Fruit fly (Drosophila melanogaster): ENCODE measurements around the gene CG7049.

Gene CG7049

DNA sequence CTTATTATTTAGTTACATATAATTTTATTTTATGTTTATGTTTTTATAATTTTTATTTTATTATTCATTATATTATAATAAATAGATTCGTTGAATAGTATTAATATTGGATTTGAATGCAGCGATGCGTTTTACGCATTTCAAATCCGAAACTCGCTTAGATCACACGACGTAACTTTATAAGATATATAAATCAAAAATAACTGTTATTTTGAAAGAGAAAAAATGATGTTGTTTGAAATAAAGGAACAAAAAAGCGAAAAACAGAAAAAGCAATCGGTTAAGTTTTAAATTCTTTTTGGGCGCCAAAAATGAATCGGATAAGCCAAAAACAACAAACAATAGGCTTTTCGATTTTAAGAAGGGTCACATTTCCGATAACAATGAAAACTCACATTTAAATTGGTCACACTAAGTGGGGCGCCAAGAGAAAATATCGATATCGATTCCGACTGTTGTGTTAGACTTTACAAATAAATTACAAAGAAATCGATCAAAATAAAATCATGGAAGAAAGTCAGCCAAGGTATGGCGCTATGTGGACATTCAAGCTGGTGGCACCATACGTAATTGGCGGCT lies 29.9 kb downstream of the CG7049 start, which contains the start of gene CG6845:
Gene CG6845 (plus strand): TSS at position 436 of the 579 bp plus-strand sequence.
- TF ChIP-seq cyc (GFP tag; optimal IDR thresholded peaks at IDR 0.05) (no peak), fkh (GFP tag; optimal IDR thresholded peaks at IDR 0.05) (peak; percentile 26), svp (GFP tag) (no peak), topi (GFP tag; optimal IDR thresholded peaks at IDR 0.05) (no peak), CG8319 (GFP tag; optimal IDR thresholded peaks at IDR 0.05) (no peak), CG15336 (GFP tag; IDR thresholded peaks at IDR 0.05) (no peak), dsx (GFP tag; optimal IDR thresholded peaks at IDR 0.05; ENCODE audit: poor library complexity, severe bottlenecking) (peak; percentile 34), Sox14 (GFP tag; optimal IDR thresholded peaks at IDR 0.05) (peak; percentile 92)

DNA sequence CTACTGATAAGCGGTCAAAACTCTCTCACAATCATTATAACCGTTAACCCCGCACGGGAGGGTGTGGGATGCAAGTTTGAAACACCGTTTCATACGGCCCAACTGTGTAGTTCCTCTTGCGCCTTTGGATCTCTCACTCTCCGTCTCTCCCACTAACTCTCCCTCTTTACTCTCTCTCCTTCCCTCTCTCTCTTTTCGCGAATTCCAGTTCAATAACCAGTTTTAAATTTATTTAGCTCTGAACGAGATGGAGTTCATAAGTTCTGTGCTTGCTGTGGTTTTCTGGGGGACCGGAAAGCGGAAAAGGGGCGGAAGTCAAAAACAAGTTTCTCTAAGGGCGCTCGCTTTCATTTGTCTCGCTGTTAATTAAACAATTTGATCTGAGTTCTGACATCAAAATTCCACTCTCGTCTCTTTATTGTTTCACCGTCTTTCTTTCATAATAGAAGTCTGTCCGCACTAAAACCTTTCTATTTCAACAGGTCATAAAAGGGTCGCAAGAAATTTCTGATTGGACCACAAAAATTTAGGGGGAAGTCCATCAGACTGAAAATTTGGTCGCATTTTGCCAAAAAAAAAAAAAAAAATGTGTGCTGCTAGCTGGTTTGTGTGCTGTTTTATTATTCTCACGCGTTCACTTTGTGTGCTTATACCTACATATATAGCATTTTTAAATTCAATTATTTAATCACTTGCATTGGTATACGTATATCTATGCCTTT lies 35.0 kb downstream of the CG7049 start:
- TF ChIP-seq ss (GFP tag; optimal IDR thresholded peaks at IDR 0.05) (peak in 1 of 2 experiments; percentile 8), eg (GFP tag; IDR thresholded peaks at IDR 0.05) (no peak), spab (GFP tag; optimal IDR thresholded peaks at IDR 0.05) (no peak), esn (GFP tag; optimal IDR thresholded peaks at IDR 0.05) (no peak), fd59A (GFP tag; optimal IDR thresholded peaks at IDR 0.05) (no peak), CG11762 (GFP tag; optimal IDR thresholded peaks at IDR 0.05; ENCODE audit: insufficient read depth) (no peak), Blimp-1 (GFP tag; optimal IDR thresholded peaks at IDR 0.05) (peak; percentile 94), Gug (GFP tag; IDR thresholded peaks at IDR 0.05) (no peak), CG8319 (GFP tag; optimal IDR thresholded peaks at IDR 0.05) (no peak), CG4318 (GFP tag; optimal IDR thresholded peaks at IDR 0.05) (no peak), CG6792 (GFP tag; optimal IDR thresholded peaks at IDR 0.05) (no peak), acj6 (GFP tag; optimal IDR thresholded peaks at IDR 0.05) (no peak), Ets21C (GFP tag; optimal IDR thresholded peaks at IDR 0.05) (no peak), Sox14 (GFP tag; optimal IDR thresholded peaks at IDR 0.05) (peak; percentile 8), CG7368 (GFP tag; optimal IDR thresholded peaks at IDR 0.05) (no peak), CG3919 (GFP tag; optimal IDR thresholded peaks at IDR 0.05) (no peak), CG6854 (GFP tag; optimal IDR thresholded peaks at IDR 0.05) (peak; percentile 72), CG32006 (GFP tag; optimal IDR thresholded peaks at IDR 0.05) (no peak), OdsH (GFP tag; optimal IDR thresholded peaks at IDR 0.05) (no peak), CG34406 (GFP tag; optimal IDR thresholded peaks at IDR 0.05) (no peak), CG6276 (GFP tag; optimal IDR thresholded peaks at IDR 0.05) (no peak), Sox102F (GFP tag; optimal IDR thresholded peaks at IDR 0.05) (no peak), Eip78C (GFP tag) (peak; percentile 49), Eip93F (GFP tag; optimal IDR thresholded peaks at IDR 0.05) (no peak), CG16779 (tag; optimal IDR thresholded peaks at IDR 0.05) (no peak), pdm3 (GFP tag; optimal IDR thresholded peaks at IDR 0.05) (no peak), Hr39 (GFP tag; optimal IDR thresholded peaks at IDR 0.05) (no peak), Hr38 (GFP tag; optimal IDR thresholded peaks at IDR 0.05) (no peak), CG1621 (tag; optimal IDR thresholded peaks at IDR 0.05) (no peak), dsx (GFP tag; optimal IDR thresholded peaks at IDR 0.05; ENCODE audit: poor library complexity, severe bottlenecking) (peak; percentile 58), topi (GFP tag; optimal IDR thresholded peaks at IDR 0.05) (no peak), Lpt (GFP tag; optimal IDR thresholded peaks at IDR 0.05) (peak; percentile 15), CG6808 (GFP tag; optimal IDR thresholded peaks at IDR 0.05) (peak; percentile 15), svp (GFP tag) (peak; percentile 42), CG9139 (GFP tag; optimal IDR thresholded peaks at IDR 0.05) (no peak), CG31627 (GFP tag; optimal IDR thresholded peaks at IDR 0.05) (no peak)

Measured in whole organism, prepupa.